Worm (Caenorhabditis elegans): Measurements from ENCODE around the gene Y34B4A.4.

DNA sequence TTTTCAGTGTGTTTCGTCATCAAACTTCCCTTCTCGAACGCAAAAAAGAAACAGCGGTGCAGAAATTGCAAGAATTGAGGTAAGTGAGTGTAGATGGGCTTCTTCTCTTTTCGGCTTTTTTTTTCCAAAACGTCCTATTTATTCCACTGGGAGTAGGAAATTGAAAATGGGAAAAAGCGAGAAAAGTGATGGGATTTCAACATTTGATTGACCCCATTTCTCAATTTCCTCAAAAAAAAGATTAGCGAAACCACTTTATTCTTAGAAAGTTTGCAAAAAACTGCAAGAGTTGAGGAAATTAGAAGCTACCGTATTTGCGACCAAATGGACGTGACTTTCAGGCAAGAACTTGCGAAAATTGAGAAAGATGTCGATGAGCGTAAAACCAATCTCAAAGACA, 39.4 kb downstream of the Y34B4A.4 start, which contains the start of gene ags-3:
- no peak for TF ChIP-seq nhr-12 (tag; optimal IDR thresholded peaks at IDR 0.05)
- TF ChIP-seq tbx-2 (tag; optimal IDR thresholded peaks at IDR 0.05) = no peak
- TF ChIP-seq aly-2 (tag; optimal IDR thresholded peaks at IDR 0.05) = no peak
- TF ChIP-seq hmg-11 (tag; optimal IDR thresholded peaks at IDR 0.05) = no peak
- TF ChIP-seq nhr-67 (tag; optimal IDR thresholded peaks at IDR 0.05) = no peak
- TF ChIP-seq pqm-1 (tag; optimal IDR thresholded peaks at IDR 0.05) = no peak
- no peak for TF ChIP-seq elt-2 (tag; optimal IDR thresholded peaks at IDR 0.05)

Measured in whole organism, L3 larva.